Worm (Caenorhabditis elegans) whole organism, L2 larva: ENCODE data around the gene F14H12.17.

ENCODE experiments used
- ama-1 ChIP-seq: fragments of 150-350 bp; optimal IDR thresholded peaks from 2 replicates; lab custom pipeline; 2018; ENCODE audit warnings: inconsistent platforms
- ceh-16 ChIP-seq: fragments of 150-350 bp; optimal IDR thresholded peaks from 2 replicates; lab custom pipeline; 2014; ENCODE audit warnings: missing biosample characterization, missing genetic modification characterization
- egl-27 ChIP-seq: sonication (generic microtip); optimal IDR thresholded peaks from 3 replicates; lab custom pipeline; 2017; ENCODE audit warnings: missing biosample characterization, missing genetic modification reagents, missing genetic modification characterization
- fos-1 ChIP-seq: fragments of 150-350 bp; optimal IDR thresholded peaks from 2 replicates; lab custom pipeline; 2014; ENCODE audit warnings: missing biosample characterization, missing genetic modification characterization
- gmeb-1 ChIP-seq: fragments of 150-350 bp; optimal IDR thresholded peaks from 2 replicates; lab custom pipeline; 2014; ENCODE audit warnings: missing biosample characterization, missing genetic modification characterization
- mab-5 ChIP-seq: fragments of 150-350 bp; optimal IDR thresholded peaks from 2 replicates; lab custom pipeline; 2014; ENCODE audit warnings: missing biosample characterization, missing genetic modification characterization
- nhr-237 ChIP-seq: fragments of 150-350 bp; optimal IDR thresholded peaks from 2 replicates; lab custom pipeline; 2014; ENCODE audit warnings: missing biosample characterization, missing genetic modification characterization
- sem-4 ChIP-seq: fragments of 150-350 bp; optimal IDR thresholded peaks from 2 replicates; lab custom pipeline; 2014; ENCODE audit warnings: missing biosample characterization, missing genetic modification reagents, missing genetic modification characterization
- skn-1 ChIP-seq: sonication (generic microtip); optimal IDR thresholded peaks from 2 replicates; lab custom pipeline; 2017; ENCODE audit warnings: missing biosample characterization, missing genetic modification characterization
- sma-9 ChIP-seq, 2 experiments: fragments of 150-350 bp in 1 of 2; sonication (generic microtip) in 1 of 2; optimal IDR thresholded peaks; 2 replicates each; lab custom pipeline; 2014 to 2016; ENCODE audit warnings: missing genetic modification characterization in 2 of 2, mild to moderate bottlenecking in 1 of 2, missing biosample characterization in 1 of 2, missing compliant biosample characterization in 1 of 2, missing genetic modification reagents in 1 of 2, moderate library complexity in 1 of 2

F14H12.17 gene

ce11 chrX:4317095-4317494 lies 46.0 kb downstream of the F14H12.17 start:
- peak; percentile 20 for TF ChIP-seq sma-9 (GFP tag; optimal IDR thresholded peaks at IDR 0.05; lab: Kevin White, UChicago)
- no peak for TF ChIP-seq sma-9 (tag; optimal IDR thresholded peaks at IDR 0.05; lab: Kevin White, UChicago)
- TF ChIP-seq skn-1, result no peak
- TF ChIP-seq ama-1 (lab: Kevin White, UChicago), result no peak
- no peak for TF ChIP-seq egl-27
- no peak for TF ChIP-seq fos-1 (tag; lab: Kevin White, UChicago)
- no peak for TF ChIP-seq ceh-16 (tag; lab: Kevin White, UChicago)
- no peak for TF ChIP-seq nhr-237 (tag; lab: Kevin White, UChicago)
- TF ChIP-seq mab-5, result no peak

ce11 chrX:4314939-4315338 lies 48.2 kb downstream of the F14H12.17 start:
- no peak for TF ChIP-seq gmeb-1 (tag; lab: Kevin White, UChicago)
- peak; percentile 5 for TF ChIP-seq sem-4 (tag; lab: Kevin White, UChicago)
